Worm (Caenorhabditis elegans) whole organism, late embryonic: Measurements from ENCODE around the gene C25A8.5.

Experiments
- F13H6.1 ChIP-seq: sonication (generic microtip); optimal IDR thresholded peaks from 2 replicates; lab custom pipeline; 2016; ENCODE audit warnings: missing genetic modification characterization, missing compliant biosample characterization
- K02D7.2 ChIP-seq: sonication (generic microtip); optimal IDR thresholded peaks from 2 replicates; lab custom pipeline; 2017; ENCODE audit warnings: mild to moderate bottlenecking, missing genetic modification characterization, missing compliant biosample characterization
- Y22D7AL.16 ChIP-seq: sonication (generic microtip); optimal IDR thresholded peaks from 2 replicates; lab custom pipeline; 2016; ENCODE audit warnings: missing genetic modification characterization, missing compliant biosample characterization
- ahr-1 ChIP-seq: sonication (generic microtip); optimal IDR thresholded peaks from 2 replicates; lab custom pipeline; 2016; ENCODE audit warnings: missing genetic modification characterization, missing compliant biosample characterization
- ama-1 ChIP-seq: fragments of 150-350 bp; optimal IDR thresholded peaks from 2 replicates; lab custom pipeline; 2014
- ceh-14 ChIP-seq: sonication (generic microtip); optimal IDR thresholded peaks from 2 replicates; lab custom pipeline; 2016; ENCODE audit warnings: missing genotype, missing genetic modification characterization, missing compliant biosample characterization
- ceh-19 ChIP-seq: fragments of 200-800 bp; sonication (Bioruptor generic); optimal IDR thresholded peaks from 2 replicates; lab custom pipeline; 2018; ENCODE audit warnings: mild to moderate bottlenecking, missing genetic modification characterization, missing compliant biosample characterization
- ceh-2 ChIP-seq: sonication (generic microtip); optimal IDR thresholded peaks from 2 replicates; lab custom pipeline; 2016; ENCODE audit warnings: missing genotype, missing genetic modification characterization, missing compliant biosample characterization
- ceh-22 ChIP-seq: sonication (generic microtip); optimal IDR thresholded peaks from 2 replicates; lab custom pipeline; 2017; ENCODE audit warnings: missing biosample characterization, missing genetic modification characterization
- ceh-24 ChIP-seq: sonication (generic microtip); optimal IDR thresholded peaks from 2 replicates; lab custom pipeline; 2016; ENCODE audit warnings: mild to moderate bottlenecking, missing genetic modification characterization, missing compliant biosample characterization
- ceh-31 ChIP-seq: sonication (generic microtip); optimal IDR thresholded peaks from 2 replicates; lab custom pipeline; 2016; ENCODE audit warnings: missing genetic modification characterization, missing compliant biosample characterization
- ceh-34 ChIP-seq: sonication (generic microtip); optimal IDR thresholded peaks from 2 replicates; lab custom pipeline; 2016; ENCODE audit warnings: mild to moderate bottlenecking, missing genetic modification characterization, missing compliant biosample characterization
- ceh-45 ChIP-seq: fragments of 200-800 bp; sonication (Bioruptor generic); IDR thresholded peaks from 2 replicates; pipeline ENCODE4 v1.3.6; 2022; ENCODE audit warnings: missing genetic modification reagents, missing genetic modification characterization, missing compliant biosample characterization
- elt-4 ChIP-seq: sonication (generic microtip); optimal IDR thresholded peaks from 2 replicates; lab custom pipeline; 2016; ENCODE audit warnings: missing genetic modification characterization, missing compliant biosample characterization
- fkh-10 ChIP-seq: fragments of 150-350 bp; optimal IDR thresholded peaks from 2 replicates; lab custom pipeline; 2014; ENCODE audit warnings: missing biosample characterization, missing genetic modification reagents, missing genetic modification characterization
- hlh-15 ChIP-seq: sonication (generic microtip); optimal IDR thresholded peaks from 2 replicates; lab custom pipeline; 2016; ENCODE audit warnings: missing genetic modification characterization, missing compliant biosample characterization
- mec-3 ChIP-seq: sonication (generic microtip); optimal IDR thresholded peaks from 2 replicates; lab custom pipeline; 2016; ENCODE audit warnings: borderline replicate concordance, missing genetic modification characterization, missing compliant biosample characterization
- odd-2 ChIP-seq: sonication (generic microtip); optimal IDR thresholded peaks from 2 replicates; lab custom pipeline; 2017; ENCODE audit warnings: antibody characterized with exemption, mild to moderate bottlenecking, missing genetic modification characterization, missing compliant biosample characterization
- pag-3 ChIP-seq: sonication (generic microtip); optimal IDR thresholded peaks from 2 replicates; lab custom pipeline; 2016; ENCODE audit warnings: missing compliant biosample characterization, missing genetic modification characterization, borderline replicate concordance
- pax-1 ChIP-seq: fragments of 150-350 bp; optimal IDR thresholded peaks from 2 replicates; lab custom pipeline; 2014; ENCODE audit warnings: missing biosample characterization, missing genetic modification characterization
- pha-2 ChIP-seq: sonication (generic microtip); optimal IDR thresholded peaks from 2 replicates; lab custom pipeline; 2017; ENCODE audit warnings: mild to moderate bottlenecking, missing genetic modification characterization, missing compliant biosample characterization
- ref-2 ChIP-seq: sonication (generic microtip); optimal IDR thresholded peaks from 2 replicates; lab custom pipeline; 2016; ENCODE audit warnings: missing genetic modification characterization, missing compliant biosample characterization
- rnt-1 ChIP-seq: sonication (generic microtip); optimal IDR thresholded peaks from 2 replicates; lab custom pipeline; 2016; ENCODE audit warnings: missing genetic modification characterization, missing compliant biosample characterization
- sdc-2 ChIP-seq: sonication (generic microtip); optimal IDR thresholded peaks from 2 replicates; lab custom pipeline; 2016; ENCODE audit warnings: missing genotype, missing genetic modification characterization, missing compliant biosample characterization
- sox-2 ChIP-seq: fragments of 200-800 bp; sonication (Bioruptor generic); IDR thresholded peaks from 2 replicates; pipeline ENCODE4 v1.3.6; 2022; ENCODE audit warnings: missing genetic modification reagents, missing genetic modification characterization, missing compliant biosample characterization
- sox-4 ChIP-seq: sonication (generic microtip); optimal IDR thresholded peaks from 2 replicates; lab custom pipeline; 2017; ENCODE audit warnings: mild to moderate bottlenecking, missing genetic modification characterization, inconsistent platforms, missing compliant biosample characterization
- tbx-2 ChIP-seq: sonication (generic microtip); optimal IDR thresholded peaks from 2 replicates; lab custom pipeline; 2016; ENCODE audit warnings: missing genetic modification characterization, missing compliant biosample characterization
- tbx-7 ChIP-seq: sonication (generic microtip); optimal IDR thresholded peaks from 2 replicates; lab custom pipeline; 2016; ENCODE audit warnings: missing genotype, missing genetic modification characterization, missing compliant biosample characterization
- unc-55 ChIP-seq: sonication (generic microtip); optimal IDR thresholded peaks from 2 replicates; lab custom pipeline; 2017; ENCODE audit warnings: missing biosample characterization, missing genetic modification reagents, missing genetic modification characterization
- unc-86 ChIP-seq: sonication (generic microtip); optimal IDR thresholded peaks from 2 replicates; lab custom pipeline; 2016; ENCODE audit warnings: missing genetic modification characterization, missing compliant biosample characterization
- zip-5 ChIP-seq: sonication (generic microtip); optimal IDR thresholded peaks from 2 replicates; lab custom pipeline; 2016; ENCODE audit warnings: missing genetic modification characterization, missing compliant biosample characterization

C25A8.5 gene

ce11 chrIV:6972427-6972826 lies 26.9 kb upstream of the C25A8.5 start, which contains the start of gene nhr-249:
Gene nhr-249 (minus strand): TSS chrIV:6972527.
- no peak for TF ChIP-seq ceh-14 (tag; lab: Kevin White, UChicago)
- TF ChIP-seq ceh-24 (tag; lab: Kevin White, UChicago), result no peak
- no peak for TF ChIP-seq ceh-45 (GFP tag; lab: Robert Waterston, UW)
- no peak for TF ChIP-seq elt-4 (tag; lab: Kevin White, UChicago)
- no peak for TF ChIP-seq rnt-1 (tag; lab: Kevin White, UChicago)
- TF ChIP-seq sox-4, result no peak
- TF ChIP-seq pag-3 (tag; lab: Kevin White, UChicago), result no peak
- TF ChIP-seq odd-2 (tag; lab: Kevin White, UChicago), result no peak
- no peak for TF ChIP-seq Y22D7AL.16 (tag; lab: Kevin White, UChicago)
- no peak for TF ChIP-seq ceh-34 (tag; lab: Kevin White, UChicago)
- TF ChIP-seq tbx-7 (tag; lab: Kevin White, UChicago), result no peak

- TF ChIP-seq tbx-2 (tag; lab: Kevin White, UChicago), result no peak
These were observed 25.0 kb upstream of the C25A8.5 start for ce11 chrIV:6974162-6974938.

- TF ChIP-seq K02D7.2 (tag; lab: Kevin White, UChicago), result no peak
- no peak for TF ChIP-seq sdc-2 (tag; lab: Kevin White, UChicago)
- TF ChIP-seq mec-3 (tag; lab: Kevin White, UChicago), result no peak
- TF ChIP-seq sox-2 (GFP tag; lab: Robert Waterston, UW), result no peak
- TF ChIP-seq F13H6.1 (tag; lab: Kevin White, UChicago), result no peak
- no peak for TF ChIP-seq ceh-2
- no peak for TF ChIP-seq fkh-10 (GFP tag; lab: Kevin White, UChicago)
- no peak for TF ChIP-seq ama-1 (lab: Kevin White, UChicago)
- TF ChIP-seq hlh-15, result no peak
- TF ChIP-seq unc-86 (tag; lab: Kevin White, UChicago), result no peak
- no peak for TF ChIP-seq zip-5 (tag; lab: Kevin White, UChicago)
- TF ChIP-seq pag-3 (tag; lab: Kevin White, UChicago), result no peak
- no peak for TF ChIP-seq ceh-19 (GFP tag; lab: Kevin White, UChicago)
- no peak for TF ChIP-seq pha-2 (tag; lab: Kevin White, UChicago)
- no peak for TF ChIP-seq pax-1 (tag; lab: Kevin White, UChicago)
- TF ChIP-seq rnt-1 (tag; lab: Kevin White, UChicago), result no peak
- TF ChIP-seq ahr-1, result no peak
- TF ChIP-seq, all 69 proteins: peak for 0
These were observed 22.2 kb upstream of the C25A8.5 start, which contains the start of the genes pgl-1 and him-3 for ce11 chrIV:6977089-6977558. Gene pgl-1 (minus strand): TSS chrIV:6977318. Gene him-3 (plus strand): TSS chrIV:6977508.

ce11 chrIV:6978625-6979024 lies 20.7 kb upstream of the C25A8.5 start:
- TF ChIP-seq ahr-1 (no peak), ama-1 (lab: Kevin White, UChicago) (no peak), ref-2 (no peak), ceh-14 (tag; lab: Kevin White, UChicago) (no peak), odd-2 (tag; lab: Kevin White, UChicago) (no peak)

ce11 chrIV:6984449-6985380 lies 14.6 kb upstream of the C25A8.5 start:
- TF ChIP-seq ceh-19 (GFP tag; lab: Kevin White, UChicago) (no peak), ceh-22 (no peak), pax-1 (tag; lab: Kevin White, UChicago) (peak; percentile 91), unc-86 (tag; lab: Kevin White, UChicago) (no peak), ceh-34 (tag; lab: Kevin White, UChicago) (no peak), unc-55 (GFP tag; lab: Kevin White, UChicago) (peak; percentile 67), pha-2 (tag; lab: Kevin White, UChicago) (peak; percentile 12), ceh-31 (peak; percentile 32)
